Worm (Caenorhabditis elegans): ENCODE measurements around the gene nhr-192.

DNA sequence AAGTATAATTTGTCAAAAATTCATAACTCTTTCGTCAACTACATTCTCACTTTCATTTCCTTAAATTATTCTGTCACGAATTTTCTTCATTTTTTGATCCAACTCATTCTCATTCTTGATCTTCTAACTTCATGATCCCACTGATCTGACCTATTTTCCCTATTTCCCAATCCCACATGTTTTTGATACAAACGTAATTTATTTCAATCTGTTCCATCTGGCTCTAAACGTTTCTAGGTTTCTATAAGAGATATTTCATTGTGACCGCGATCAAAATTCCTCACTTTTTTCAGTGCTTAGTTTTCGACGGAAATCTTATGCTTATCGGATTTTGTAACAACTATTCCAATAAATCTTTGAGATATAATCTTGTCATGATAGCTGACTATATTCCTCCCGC is 4.8 kb downstream of the nhr-192 start:
- TF ChIP-seq hlh-13 (GFP tag; optimal IDR thresholded peaks at IDR 0.05) (no peak), pha-4 (tag; optimal IDR thresholded peaks at IDR 0.05) (no peak), ceh-6 (GFP tag; optimal IDR thresholded peaks at IDR 0.05) (no peak), pag-3 (tag; optimal IDR thresholded peaks at IDR 0.05; ENCODE audit: borderline replicate concordance) (no peak)

Data from whole organism, late embryonic.